Fruit fly (Drosophila melanogaster) whole organism, embryonic: ENCODE measurements around the gene CG14147.

Source experiments
- ATbp ChIP-seq: fragments of 200-800 bp; sonication (Bioruptor generic); optimal IDR thresholded peaks from 2 replicates; lab custom pipeline; 2017; ENCODE audit warnings: missing biosample characterization, mild to moderate bottlenecking, missing genetic modification characterization, missing genetic modification reagents
- Xbp1 ChIP-seq: fragments of 200-800 bp; sonication (Bioruptor generic); optimal IDR thresholded peaks from 3 replicates; lab custom pipeline; 2016; ENCODE audit warnings: missing biosample characterization, mild to moderate bottlenecking, missing genetic modification characterization

DNA sequence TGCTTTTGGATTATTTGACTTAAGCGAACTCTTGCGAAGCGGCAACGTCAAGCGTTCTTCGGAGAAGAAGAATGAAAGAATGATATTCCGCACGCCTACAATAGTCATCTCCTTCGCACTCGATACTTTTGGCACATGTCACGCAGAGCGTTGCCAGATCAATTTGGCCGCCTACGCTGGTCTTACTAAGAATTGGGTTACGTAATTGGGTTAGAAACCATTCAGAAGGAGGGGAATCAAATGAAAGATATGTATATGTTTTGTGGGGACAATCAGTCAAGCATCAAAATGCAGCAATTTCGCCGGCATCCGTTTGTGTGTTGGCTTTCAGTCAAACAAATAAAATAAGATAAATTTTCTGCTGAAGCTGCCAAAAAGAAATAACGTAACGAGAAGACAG is 13.1 kb downstream of the CG14147 start:
- no peak for TF ChIP-seq Xbp1 (GFP tag; lab: Kevin White, UChicago)
- no peak for TF ChIP-seq ATbp (GFP tag; lab: Kevin White, UChicago)
